Worm (Caenorhabditis elegans): ENCODE data around the gene T07A9.12.

DNA sequence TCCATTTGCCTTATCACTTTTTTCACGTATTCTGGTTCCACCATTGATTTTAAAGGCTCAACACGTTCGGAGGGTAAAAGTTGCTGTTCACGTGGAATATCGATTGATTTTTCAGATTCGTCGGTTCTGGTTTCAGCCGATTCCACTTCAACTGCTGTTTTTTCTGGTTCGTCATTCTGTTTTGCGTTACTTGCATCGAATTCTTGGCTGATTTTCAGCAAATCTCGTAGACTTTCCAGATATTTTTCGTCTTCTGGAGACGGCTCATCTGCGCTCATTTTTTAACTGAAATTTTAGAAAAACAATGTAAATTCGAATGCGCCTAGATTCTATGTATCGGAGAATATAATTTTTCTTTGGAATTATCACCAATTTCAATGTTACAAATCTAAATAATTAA, 9.0 kb downstream of the T07A9.12 start, which contains the start of gene eri-1:
- no peak for TF ChIP-seq klf-2 (GFP tag; conservative IDR thresholded peaks at IDR 0.05)
- TF ChIP-seq tab-1 (GFP tag; IDR thresholded peaks at IDR 0.05), result no peak
- no peak for TF ChIP-seq ztf-23 (GFP tag; IDR thresholded peaks at IDR 0.05)

Data from whole organism, midembryonic.